Worm (Caenorhabditis elegans) whole organism, L4 larva: ENCODE results near the gene rib-1.

Experiments
- D1046.2 ChIP-seq: fragments of 200-800 bp; sonication (Bioruptor generic); IDR thresholded peaks from 2 replicates; pipeline ENCODE4 v1.3.6; 2022; ENCODE audit warnings: missing genetic modification characterization, missing compliant biosample characterization
- F10B5.3 ChIP-seq: sonication (generic microtip); optimal IDR thresholded peaks from 2 replicates; lab custom pipeline; 2016; ENCODE audit warnings: mild to moderate bottlenecking, missing genetic modification characterization, missing compliant biosample characterization
- F26F4.8 ChIP-seq: fragments of 200-800 bp; sonication (Bioruptor generic); conservative IDR thresholded peaks from 2 replicates; pipeline ENCODE4 v1.3.6; 2022; ENCODE audit warnings: missing genetic modification characterization, missing compliant biosample characterization
- T20F7.1 ChIP-seq: fragments of 200-800 bp; sonication (Bioruptor generic); optimal IDR thresholded peaks from 2 replicates; lab custom pipeline; 2018; ENCODE audit warnings: mild to moderate bottlenecking, missing genetic modification characterization, missing compliant biosample characterization
- Y48G9A.11 ChIP-seq: fragments of 200-800 bp; sonication (Bioruptor generic); IDR thresholded peaks from 2 replicates; pipeline ENCODE4 v1.3.6; 2022; ENCODE audit warnings: missing genetic modification reagents, missing genetic modification characterization, missing compliant biosample characterization
- aha-1 ChIP-seq: fragments of 150-350 bp; peaks from one replicate; lab custom pipeline; 2014; ENCODE audit warnings: missing biosample characterization, missing genetic modification characterization
- aly-2 ChIP-seq: sonication (generic microtip); optimal IDR thresholded peaks from 2 replicates; lab custom pipeline; 2018; ENCODE audit warnings: missing biosample characterization, missing genetic modification characterization
- ama-1 ChIP-seq: fragments of 150-350 bp; optimal IDR thresholded peaks from 2 replicates; lab custom pipeline; 2014; ENCODE audit warnings: inconsistent platforms, mixed read lengths
- arid-1 ChIP-seq: fragments of 200-800 bp; sonication (Bioruptor generic); conservative IDR thresholded peaks from 2 replicates; pipeline ENCODE4 v1.3.6; 2022; ENCODE audit warnings: missing genetic modification reagents, missing genetic modification characterization, missing compliant biosample characterization
- ceh-20 ChIP-seq: fragments of 200-800 bp; sonication (Bioruptor generic); IDR thresholded peaks from 2 replicates; pipeline ENCODE4 v1.3.6; 2022; ENCODE audit warnings: missing genetic modification reagents, missing genetic modification characterization, missing compliant biosample characterization
- ceh-28 ChIP-seq: fragments of 150-350 bp; optimal IDR thresholded peaks from 2 replicates; lab custom pipeline; 2014; ENCODE audit warnings: missing biosample characterization, missing genetic modification reagents, missing genetic modification characterization
- ceh-32 ChIP-seq: sonication (generic microtip); optimal IDR thresholded peaks from 2 replicates; lab custom pipeline; 2016; ENCODE audit warnings: mild to moderate bottlenecking, missing genetic modification characterization, missing compliant biosample characterization; ENCODE audit not compliant: poor library complexity
- ceh-44 ChIP-seq: fragments of 200-800 bp; sonication (Bioruptor generic); IDR thresholded peaks from 2 replicates; pipeline ENCODE4 v1.3.6; 2022; ENCODE audit warnings: missing genetic modification reagents, missing genetic modification characterization, missing compliant biosample characterization
- ceh-82 ChIP-seq: sonication (generic microtip); optimal IDR thresholded peaks from 2 replicates; lab custom pipeline; 2017; ENCODE audit warnings: missing biosample characterization, missing genetic modification characterization
- ces-1 ChIP-seq: fragments of 150-350 bp; sonication (generic microtip); optimal IDR thresholded peaks from 4 replicates; lab custom pipeline; 2014; ENCODE audit warnings: missing biosample characterization, missing genetic modification reagents, missing genetic modification characterization
- ctbp-1 ChIP-seq: fragments of 200-800 bp; sonication (Bioruptor generic); IDR thresholded peaks from 2 replicates; pipeline ENCODE4 v1.3.6; 2022; ENCODE audit warnings: missing genetic modification reagents, missing genetic modification characterization, missing compliant biosample characterization
- daf-12 ChIP-seq: fragments of 150-350 bp; optimal IDR thresholded peaks from 2 replicates; lab custom pipeline; 2014; ENCODE audit warnings: missing biosample characterization, missing genetic modification reagents, missing genetic modification characterization
- daf-8 ChIP-seq: fragments of 200-800 bp; sonication (Bioruptor generic); IDR thresholded peaks from 2 replicates; pipeline ENCODE4 v1.3.6; 2022; ENCODE audit warnings: missing genetic modification characterization, missing compliant biosample characterization
- dmd-6 ChIP-seq: fragments of 200-800 bp; sonication (Bioruptor generic); IDR thresholded peaks from 2 replicates; pipeline ENCODE4 v1.3.6; 2022; ENCODE audit warnings: missing genetic modification reagents, missing genetic modification characterization, missing compliant biosample characterization
- dmd-9 ChIP-seq: fragments of 200-800 bp; sonication (Bioruptor generic); IDR thresholded peaks from 2 replicates; pipeline ENCODE4 v1.3.6; 2022; ENCODE audit warnings: missing genetic modification reagents, missing genetic modification characterization, missing compliant biosample characterization
- dpl-1 ChIP-seq: fragments of 150-350 bp; optimal IDR thresholded peaks from 2 replicates; lab custom pipeline; 2014; ENCODE audit warnings: missing biosample characterization, missing genetic modification reagents, missing genetic modification characterization
- duxl-1 ChIP-seq: sonication (generic microtip); optimal IDR thresholded peaks from 2 replicates; lab custom pipeline; 2016; ENCODE audit warnings: mild to moderate bottlenecking, missing genetic modification characterization, moderate library complexity, missing compliant biosample characterization; ENCODE audit not compliant: poor library complexity
- egl-27 ChIP-seq: sonication (generic microtip); optimal IDR thresholded peaks from 3 replicates; lab custom pipeline; 2017; ENCODE audit warnings: missing biosample characterization, missing genetic modification reagents, missing genetic modification characterization
- gei-8 ChIP-seq: fragments of 200-800 bp; sonication (Bioruptor generic); optimal IDR thresholded peaks from 2 replicates; lab custom pipeline; 2018; ENCODE audit warnings: mild to moderate bottlenecking, missing genetic modification characterization, missing compliant biosample characterization
- hif-1 ChIP-seq, 2 experiments: sonication (generic microtip); optimal IDR thresholded peaks; 2 replicates each; lab custom pipeline; 2016 to 2017; ENCODE audit warnings: missing compliant biosample characterization in 2 of 2, missing genetic modification characterization in 2 of 2, missing genetic modification reagents in 2 of 2, missing genotype in 2 of 2, mild to moderate bottlenecking in 1 of 2
- hlh-30 ChIP-seq: sonication (generic microtip); optimal IDR thresholded peaks from 2 replicates; lab custom pipeline; 2017; ENCODE audit warnings: antibody characterized with exemption, mild to moderate bottlenecking, missing genetic modification characterization, missing compliant biosample characterization; ENCODE audit not compliant: insufficient read depth
- lin-1 ChIP-seq: fragments of 200-800 bp; sonication (Bioruptor generic); IDR thresholded peaks from 2 replicates; pipeline ENCODE4 v1.3.6; 2022; ENCODE audit warnings: missing genetic modification reagents, missing genetic modification characterization, missing compliant biosample characterization
- lin-13 ChIP-seq: fragments of 150-350 bp; optimal IDR thresholded peaks from 2 replicates; lab custom pipeline; 2014; ENCODE audit warnings: missing biosample characterization, missing genetic modification reagents, missing genetic modification characterization
- lin-29 ChIP-seq: fragments of 200-800 bp; sonication (Bioruptor generic); IDR thresholded peaks from 2 replicates; pipeline ENCODE4 v1.3.6; 2022; ENCODE audit warnings: missing genetic modification reagents, missing genetic modification characterization, missing compliant biosample characterization
- lin-39 ChIP-seq: fragments of 150-350 bp; optimal IDR thresholded peaks from 2 replicates; lab custom pipeline; 2014; ENCODE audit warnings: missing biosample characterization, missing genetic modification reagents, missing genetic modification characterization
- lir-3 ChIP-seq: sonication (generic microtip); optimal IDR thresholded peaks from 2 replicates; lab custom pipeline; 2016; ENCODE audit warnings: mild to moderate bottlenecking, missing genetic modification characterization, missing compliant biosample characterization
- mdl-1 ChIP-seq, 2 experiments: fragments of 150-350 bp in 1 of 2; sonication (generic microtip) in 1 of 2; optimal IDR thresholded peaks; 2 replicates each; lab custom pipeline; 2014 to 2017; ENCODE audit warnings: missing biosample characterization in 2 of 2, missing genetic modification characterization in 2 of 2
- mdt-29 ChIP-seq: fragments of 200-800 bp; sonication (Bioruptor generic); IDR thresholded peaks from 2 replicates; pipeline ENCODE4 v1.3.6; 2022; ENCODE audit warnings: missing genetic modification reagents, missing genetic modification characterization, missing compliant biosample characterization
- nhr-102 ChIP-seq: sonication (generic microtip); optimal IDR thresholded peaks from 2 replicates; lab custom pipeline; 2016; ENCODE audit warnings: mild to moderate bottlenecking, missing genetic modification characterization, moderate library complexity, missing compliant biosample characterization
- nhr-237 ChIP-seq: sonication (generic microtip); optimal IDR thresholded peaks from 2 replicates; lab custom pipeline; 2017; ENCODE audit warnings: missing biosample characterization, missing genetic modification characterization
- nhr-28 ChIP-seq: fragments of 150-350 bp; optimal IDR thresholded peaks from 2 replicates; lab custom pipeline; 2014; ENCODE audit warnings: missing biosample characterization, missing genetic modification characterization
- nhr-41 ChIP-seq: fragments of 200-800 bp; sonication (Bioruptor generic); IDR thresholded peaks from 2 replicates; pipeline ENCODE4 v1.3.6; 2022; ENCODE audit warnings: missing genetic modification reagents, missing genetic modification characterization, missing compliant biosample characterization
- nhr-42 ChIP-seq: fragments of 200-800 bp; sonication (Bioruptor generic); IDR thresholded peaks from 2 replicates; pipeline ENCODE4 v1.3.6; 2022; ENCODE audit warnings: missing genetic modification characterization, missing compliant biosample characterization
- nhr-48 ChIP-seq: sonication (generic microtip); optimal IDR thresholded peaks from 2 replicates; lab custom pipeline; 2016; ENCODE audit warnings: mild to moderate bottlenecking, missing genetic modification characterization, missing compliant biosample characterization
- nhr-76 ChIP-seq: fragments of 150-350 bp; optimal IDR thresholded peaks from 2 replicates; lab custom pipeline; 2014; ENCODE audit warnings: missing biosample characterization, missing genetic modification characterization
- php-3 ChIP-seq: fragments of 200-800 bp; sonication (Bioruptor generic); IDR thresholded peaks from 2 replicates; pipeline ENCODE4 v1.3.6; 2022; ENCODE audit warnings: missing genetic modification reagents, missing genetic modification characterization, missing compliant biosample characterization
- saeg-2 ChIP-seq: fragments of 200-800 bp; sonication (Bioruptor generic); IDR thresholded peaks from 2 replicates; pipeline ENCODE4 v1.3.6; 2022; ENCODE audit warnings: missing genetic modification reagents, missing genetic modification characterization, missing compliant biosample characterization
- sdz-12 ChIP-seq: fragments of 200-800 bp; sonication (Bioruptor generic); optimal IDR thresholded peaks from 2 replicates; lab custom pipeline; 2018; ENCODE audit warnings: mild to moderate bottlenecking, missing genetic modification characterization, missing compliant biosample characterization
- skn-1 ChIP-seq: fragments of 150-350 bp; optimal IDR thresholded peaks from 2 replicates; lab custom pipeline; 2014; ENCODE audit warnings: missing biosample characterization, missing genetic modification characterization
- spr-1 ChIP-seq: sonication (generic microtip); optimal IDR thresholded peaks from 2 replicates; lab custom pipeline; 2016; ENCODE audit warnings: mild to moderate bottlenecking, missing genetic modification characterization, missing compliant biosample characterization
- unc-130 ChIP-seq: sonication (generic microtip); optimal IDR thresholded peaks from 2 replicates; lab custom pipeline; 2016; ENCODE audit warnings: missing genetic modification reagents, missing genetic modification characterization, missing compliant biosample characterization
- zfp-2 ChIP-seq: sonication (generic microtip); optimal IDR thresholded peaks from 2 replicates; lab custom pipeline; 2016; ENCODE audit warnings: mild to moderate bottlenecking, missing genetic modification characterization, missing compliant biosample characterization
- zip-2 ChIP-seq: fragments of 150-350 bp; optimal IDR thresholded peaks from 2 replicates; lab custom pipeline; 2014; ENCODE audit warnings: missing biosample characterization, missing genetic modification characterization
- ztf-11 ChIP-seq: fragments of 150-350 bp; optimal IDR thresholded peaks from 2 replicates; lab custom pipeline; 2014; ENCODE audit warnings: missing biosample characterization, missing genetic modification characterization
- ztf-7 ChIP-seq: fragments of 150-350 bp; optimal IDR thresholded peaks from 2 replicates; lab custom pipeline; 2014; ENCODE audit warnings: missing biosample characterization, missing genetic modification characterization

Gene rib-1

ce11 chrIV:11593415-11594190 lies 15.0 kb downstream of the rib-1 start, which contains the start of gene F40F11.3 (continued):
- no peak for TF ChIP-seq lin-29 (GFP tag; lab: Robert Waterston, UW)
- TF ChIP-seq lir-3 (tag; lab: Kevin White, UChicago): no peak
- TF ChIP-seq nhr-76 (tag; lab: Kevin White, UChicago): no peak
- TF ChIP-seq D1046.2 (GFP tag; lab: Robert Waterston, UW): no peak; the same call in 1 of the 2 replicates
- no peak for TF ChIP-seq skn-1 (tag; lab: Kevin White, UChicago)
- peak; percentile 59 for TF ChIP-seq gei-8 (GFP tag; lab: Kevin White, UChicago)
- no peak for TF ChIP-seq ceh-82
- TF ChIP-seq php-3 (GFP tag; lab: Robert Waterston, UW): peak; percentile 77
- TF ChIP-seq ceh-32 (tag; lab: Kevin White, UChicago): no peak
- peak; percentile 38; the same call in 1 of the 2 replicates for TF ChIP-seq ceh-20
- peak; percentile 77 for TF ChIP-seq duxl-1 (tag; lab: Kevin White, UChicago)
- TF ChIP-seq nhr-102 (tag; lab: Kevin White, UChicago): peak; percentile 34
- peak; percentile 15 to 75 for TF ChIP-seq hif-1 (tag; optimal IDR thresholded peaks at IDR 0.05; lab: Kevin White, UChicago)
- TF ChIP-seq T20F7.1 (GFP tag; lab: Kevin White, UChicago): peak; percentile 79
- TF ChIP-seq daf-12 (tag; lab: Kevin White, UChicago): no peak
- peak; percentile 58 for TF ChIP-seq F10B5.3 (tag; lab: Kevin White, UChicago)
- TF ChIP-seq dmd-9 (GFP tag; lab: Robert Waterston, UW): peak; percentile 33; the same call in 1 of the 2 replicates
- peak; percentile 67 for TF ChIP-seq zfp-2 (tag; lab: Kevin White, UChicago)
- no peak for TF ChIP-seq nhr-237 (tag; lab: Kevin White, UChicago)
- peak; percentile 41 for TF ChIP-seq ceh-28 (tag; lab: Kevin White, UChicago)
- peak; percentile 64; the same call in 1 of the 2 replicates for TF ChIP-seq nhr-42
- TF ChIP-seq lin-13 (GFP tag; lab: Kevin White, UChicago): no peak
- TF ChIP-seq zip-2 (tag; lab: Kevin White, UChicago): no peak
- peak; percentile 63; the same call in 1 of the 2 replicates for TF ChIP-seq nhr-41
- TF ChIP-seq ztf-11 (tag; lab: Kevin White, UChicago): no peak
- TF ChIP-seq F26F4.8 (GFP tag; lab: Robert Waterston, UW): no peak
- peak; percentile 96 for TF ChIP-seq aha-1 (tag; lab: Kevin White, UChicago)
- TF ChIP-seq dpl-1 (GFP tag; lab: Kevin White, UChicago): peak; percentile 57
- TF ChIP-seq ama-1 (lab: Kevin White, UChicago): no peak
- TF ChIP-seq ces-1 (GFP tag; lab: Kevin White, UChicago): peak; percentile 56
- TF ChIP-seq ctbp-1 (GFP tag; lab: Robert Waterston, UW): peak; percentile 74
- peak; percentile 62 for TF ChIP-seq ztf-7 (tag; lab: Kevin White, UChicago)
- peak; percentile 55 for TF ChIP-seq spr-1 (tag; lab: Kevin White, UChicago)
- TF ChIP-seq nhr-48 (tag; lab: Kevin White, UChicago): peak; percentile 65
- no peak; the same call in 1 of the 2 replicates for TF ChIP-seq mdt-29 (GFP tag; lab: Robert Waterston, UW)
- TF ChIP-seq dmd-6 (GFP tag; lab: Robert Waterston, UW): peak; percentile 76
- TF ChIP-seq daf-8 (GFP tag; lab: Robert Waterston, UW): no peak
- no peak for TF ChIP-seq lin-39 (tag; lab: Kevin White, UChicago)
- TF ChIP-seq mdl-1 (tag; optimal IDR thresholded peaks at IDR 0.05; lab: Kevin White, UChicago): peak; percentile 36 to 85
- TF ChIP-seq nhr-28: peak; percentile 85
- no peak for TF ChIP-seq unc-130 (GFP tag; lab: Kevin White, UChicago)
- TF ChIP-seq hlh-30 (tag; lab: Kevin White, UChicago): peak; percentile 94
- no peak for TF ChIP-seq egl-27
- TF ChIP-seq Y48G9A.11 (GFP tag; lab: Robert Waterston, UW): no peak
- no peak for TF ChIP-seq saeg-2 (GFP tag; lab: Robert Waterston, UW)
- peak; percentile 73 for TF ChIP-seq arid-1 (GFP tag; lab: Robert Waterston, UW)
- TF ChIP-seq sdz-12 (GFP tag; lab: Kevin White, UChicago): no peak
- no peak; the same call in 1 of the 2 replicates for TF ChIP-seq lin-1 (GFP tag; lab: Robert Waterston, UW)
- 0 out of 2 replicates have a peak, but pooled peaks have one; percentile 8 for TF ChIP-seq ceh-44 (GFP tag; lab: Robert Waterston, UW)
- no peak for TF ChIP-seq aly-2 (tag; lab: Kevin White, UChicago)
